Worm (Caenorhabditis elegans): Measurements from ENCODE around the gene srx-51.

Gene srx-51

ce11 chrV:15303625-15304024 is 21.9 kb downstream of the srx-51 start, which contains the start of gene srx-48:
TSS of gene srx-48 (minus strand) at chrV:15303725.
- TF ChIP-seq vab-7 (GFP tag; IDR thresholded peaks at IDR 0.05) (no peak), F49E8.2 (tag; optimal IDR thresholded peaks at IDR 0.05; ENCODE audit: borderline replicate concordance) (no peak), nhr-111 (GFP tag; optimal IDR thresholded peaks at IDR 0.05) (no peak), nhr-42 (GFP tag; IDR thresholded peaks at IDR 0.05) (no peak), daf-12 (tag; optimal IDR thresholded peaks at IDR 0.05) (no peak), ztf-7 (tag; optimal IDR thresholded peaks at IDR 0.05) (no peak)

- TF ChIP-seq T26A8.4 (GFP tag; IDR thresholded peaks at IDR 0.05) (no peak), pqm-1 (tag; optimal IDR thresholded peaks at IDR 0.05) (no peak), zip-11 (GFP tag; IDR thresholded peaks at IDR 0.05) (no peak), daf-19 (GFP tag; conservative IDR thresholded peaks at IDR 0.05) (no peak), dpl-1 (GFP tag; optimal IDR thresholded peaks at IDR 0.05) (no peak), Y75B8A.6 (GFP tag; IDR thresholded peaks at IDR 0.05) (no peak), spr-3 (GFP tag; optimal IDR thresholded peaks at IDR 0.05) (no peak), madf-9 (GFP tag; conservative IDR thresholded peaks at IDR 0.05) (no peak), php-3 (GFP tag; IDR thresholded peaks at IDR 0.05) (no peak), unc-39 (tag; optimal IDR thresholded peaks at IDR 0.05) (no peak)
Observed at ce11 chrV:15305502-15305901, 23.8 kb downstream of the srx-51 start, which contains the start of gene T26H8.5. TSS of gene T26H8.5 (minus strand) at chrV:15305602.

ce11 chrV:15306745-15307144 is 25.0 kb downstream of the srx-51 start, which contains the start of gene T26H8.4:
TSS of gene T26H8.4 (minus strand) at chrV:15306845.
- no peak for TF ChIP-seq ztf-7 (tag; optimal IDR thresholded peaks at IDR 0.05)
- no peak for TF ChIP-seq zip-11 (GFP tag; IDR thresholded peaks at IDR 0.05)
- no peak for TF ChIP-seq pqm-1 (tag; optimal IDR thresholded peaks at IDR 0.05)
- TF ChIP-seq tra-1 (GFP tag; IDR thresholded peaks at IDR 0.05): no peak
- no peak for TF ChIP-seq ceh-44 (GFP tag; IDR thresholded peaks at IDR 0.05)
- TF ChIP-seq lin-29 (GFP tag; IDR thresholded peaks at IDR 0.05): no peak
- TF ChIP-seq D1046.2 (GFP tag; IDR thresholded peaks at IDR 0.05): no peak
- TF ChIP-seq pha-4 (GFP tag; IDR thresholded peaks at IDR 0.05): no peak
- no peak for TF ChIP-seq pha-4 (tag; optimal IDR thresholded peaks at IDR 0.05)
- TF ChIP-seq madf-5 (GFP tag; IDR thresholded peaks at IDR 0.05): no peak
- TF ChIP-seq dmd-8 (GFP tag; IDR thresholded peaks at IDR 0.05): no peak
- TF ChIP-seq nhr-237 (tag; optimal IDR thresholded peaks at IDR 0.05): no peak
- TF ChIP-seq zfp-2 (tag; optimal IDR thresholded peaks at IDR 0.05): no peak
- TF ChIP-seq Y48G9A.11 (GFP tag; IDR thresholded peaks at IDR 0.05): no peak
- no peak for TF ChIP-seq hmg-1.1 (GFP tag; IDR thresholded peaks at IDR 0.05)
- no peak for TF ChIP-seq cey-2 (tag; optimal IDR thresholded peaks at IDR 0.05; ENCODE audit: borderline replicate concordance, insufficient read depth)
- TF ChIP-seq ces-1 (GFP tag; optimal IDR thresholded peaks at IDR 0.05): no peak
- TF ChIP-seq mdl-1 (tag; optimal IDR thresholded peaks at IDR 0.05): no peak
- TF ChIP-seq nhr-11 (tag; optimal IDR thresholded peaks at IDR 0.05): no peak
- no peak for TF ChIP-seq arid-1 (GFP tag; conservative IDR thresholded peaks at IDR 0.05)

- TF ChIP-seq ztf-11 (tag; optimal IDR thresholded peaks at IDR 0.05) (no peak), R02D3.7 (tag; optimal IDR thresholded peaks at IDR 0.05) (no peak)
Observed at ce11 chrV:15309011-15309410, 27.3 kb downstream of the srx-51 start, which contains the start of gene srz-10. TSS of gene srz-10 (minus strand) at chrV:15309098.

ce11 chrV:15310780-15311179 is 29.1 kb downstream of the srx-51 start, which contains the start of gene irld-62:
TSS of gene irld-62 (plus strand) at chrV:15311080.
- TF ChIP-seq hmg-1.1 (GFP tag; IDR thresholded peaks at IDR 0.05) (no peak), mep-1 (tag; optimal IDR thresholded peaks at IDR 0.05) (no peak), mdt-29 (GFP tag; IDR thresholded peaks at IDR 0.05) (no peak), fkh-10 (GFP tag; optimal IDR thresholded peaks at IDR 0.05) (no peak), dmd-6 (GFP tag; IDR thresholded peaks at IDR 0.05) (no peak), unc-130 (GFP tag; optimal IDR thresholded peaks at IDR 0.05) (no peak), zfp-2 (tag; optimal IDR thresholded peaks at IDR 0.05) (no peak), sdz-12 (GFP tag; optimal IDR thresholded peaks at IDR 0.05) (no peak), Y75B8A.6 (GFP tag; IDR thresholded peaks at IDR 0.05) (no peak), ceh-62 (tag; optimal IDR thresholded peaks at IDR 0.05) (no peak), F10B5.3 (tag; optimal IDR thresholded peaks at IDR 0.05) (no peak), tag-97 (GFP tag; IDR thresholded peaks at IDR 0.05) (no peak), ceh-44 (GFP tag; IDR thresholded peaks at IDR 0.05) (no peak), egl-27 (tag; optimal IDR thresholded peaks at IDR 0.05) (no peak)

All from whole organism, L4 larva.